Fruit fly (Drosophila melanogaster): ENCODE data around the gene CG33764.

- TF ChIP-seq CG8478 (optimal IDR thresholded peaks at IDR 0.05) (no peak), CTCF (optimal IDR thresholded peaks at IDR 0.05) (no peak)
These were observed 19.5 kb upstream of the CG33764 start, which contains the start of gene TfIIEbeta for dm6 chr3L:4286784-4287183.
